Worm (Caenorhabditis elegans): Measurements from ENCODE around the gene ZC239.14.

DNA sequence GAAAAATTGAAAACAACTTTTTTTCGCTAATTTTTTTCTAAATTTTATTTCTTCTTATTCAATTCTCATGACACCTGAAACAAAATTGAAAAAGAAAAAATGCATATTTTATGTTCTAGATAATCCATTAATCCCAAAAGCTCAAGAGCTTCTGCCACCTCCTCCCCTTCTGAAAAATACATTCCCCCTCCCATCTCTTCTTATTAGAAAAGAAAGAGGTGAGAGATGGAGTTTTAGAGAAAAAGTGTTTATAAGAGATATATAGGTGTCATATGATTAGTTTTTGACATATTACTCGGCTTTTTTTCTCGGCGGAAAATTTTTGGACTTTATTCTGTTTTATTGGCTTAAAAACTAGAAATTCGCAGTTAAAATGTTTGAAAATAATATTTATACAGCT lies 48.8 kb upstream of the ZC239.14 start:
- TF ChIP-seq dao-5 (tag; optimal IDR thresholded peaks at IDR 0.05) (no peak), him-1 (tag; optimal IDR thresholded peaks at IDR 0.05) (no peak)
